Worm (Caenorhabditis elegans): Measurements from ENCODE around the gene C23G10.5.

Gene C23G10.5

DNA sequence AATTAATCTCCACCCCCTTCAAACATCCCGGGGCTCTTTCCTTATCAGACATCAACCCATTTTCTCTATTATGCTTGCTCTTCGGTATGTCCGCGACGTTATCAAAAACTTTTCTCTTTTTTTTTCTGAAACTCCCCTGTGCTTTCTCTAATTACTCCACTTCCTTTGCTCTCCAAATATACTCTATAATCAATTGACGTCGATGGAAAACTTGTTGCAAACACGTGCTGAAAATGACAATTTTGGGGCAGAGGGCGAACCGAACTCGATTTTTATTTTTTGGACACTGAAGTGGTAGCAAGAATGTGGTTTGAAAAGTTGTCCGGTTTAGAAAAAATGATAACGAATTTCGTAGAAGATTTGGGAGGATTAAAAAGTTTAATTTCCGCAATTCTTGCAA is 11.8 kb upstream of the C23G10.5 start (continued):
- TF ChIP-seq zag-1 (tag; optimal IDR thresholded peaks at IDR 0.05) (no peak), daf-16 (GFP tag; optimal IDR thresholded peaks at IDR 0.05) (peak in 1 of 2 experiments; percentile 29), daf-16 (tag; optimal IDR thresholded peaks at IDR 0.05) (peak; percentile 56), daf-12 (tag; optimal IDR thresholded peaks at IDR 0.05) (no peak), daf-19 (GFP tag; conservative IDR thresholded peaks at IDR 0.05) (no peak), cey-2 (tag; optimal IDR thresholded peaks at IDR 0.05; ENCODE audit: borderline replicate concordance, insufficient read depth) (no peak), ztf-7 (tag; optimal IDR thresholded peaks at IDR 0.05) (no peak), lin-1 (GFP tag; IDR thresholded peaks at IDR 0.05) (peak; percentile 79; the same call in 1 of the 2 replicates), ceh-44 (GFP tag; IDR thresholded peaks at IDR 0.05) (no peak), gei-8 (GFP tag; optimal IDR thresholded peaks at IDR 0.05) (no peak), aha-1 (tag) (no peak), ctbp-1 (GFP tag; IDR thresholded peaks at IDR 0.05) (no peak), F44E2.7 (GFP tag; IDR thresholded peaks at IDR 0.05) (no peak), mxl-3 (GFP tag; optimal IDR thresholded peaks at IDR 0.05) (peak; percentile 77), ceh-28 (tag; optimal IDR thresholded peaks at IDR 0.05) (no peak), nhr-42 (GFP tag; IDR thresholded peaks at IDR 0.05) (no peak), rbr-2 (tag; optimal IDR thresholded peaks at IDR 0.05) (no peak), zfp-2 (tag; optimal IDR thresholded peaks at IDR 0.05) (no peak), Y105C5A.15 (GFP tag; IDR thresholded peaks at IDR 0.05) (no peak), hif-1 (tag; optimal IDR thresholded peaks at IDR 0.05) (no peak), lir-3 (tag; optimal IDR thresholded peaks at IDR 0.05) (no peak), mdl-1 (tag; optimal IDR thresholded peaks at IDR 0.05) (peak in 1 of 2 experiments; percentile 78), mep-1 (tag; optimal IDR thresholded peaks at IDR 0.05) (no peak), unc-62 (GFP tag; optimal IDR thresholded peaks at IDR 0.05 in 1 of 2) (peak in 1 of 2 experiments; percentile 37), unc-62 (tag; optimal IDR thresholded peaks at IDR 0.05) (no peak), skn-1 (tag; optimal IDR thresholded peaks at IDR 0.05) (no peak), Y5F2A.4 (GFP tag; optimal IDR thresholded peaks at IDR 0.05) (no peak), lsy-2 (tag; optimal IDR thresholded peaks at IDR 0.05) (no peak), Y75B8A.6 (GFP tag; IDR thresholded peaks at IDR 0.05) (no peak), attf-4 (tag; optimal IDR thresholded peaks at IDR 0.05) (no peak), unc-39 (tag; optimal IDR thresholded peaks at IDR 0.05) (no peak), ceh-32 (tag; optimal IDR thresholded peaks at IDR 0.05; ENCODE audit: poor library complexity) (no peak), daf-8 (GFP tag; IDR thresholded peaks at IDR 0.05) (no peak), pha-4 (GFP tag; IDR thresholded peaks at IDR 0.05) (no peak), pha-4 (tag; optimal IDR thresholded peaks at IDR 0.05) (no peak), mdt-29 (GFP tag; IDR thresholded peaks at IDR 0.05) (no peak), lin-13 (GFP tag; optimal IDR thresholded peaks at IDR 0.05) (no peak), nhr-11 (tag; optimal IDR thresholded peaks at IDR 0.05) (no peak), php-3 (GFP tag; IDR thresholded peaks at IDR 0.05) (0 out of 2 replicates have a peak, but pooled peaks have one; percentile 13), madf-9 (GFP tag; conservative IDR thresholded peaks at IDR 0.05) (no peak), snpc-1.2 (GFP tag; IDR thresholded peaks at IDR 0.05) (no peak), hlh-30 (tag; optimal IDR thresholded peaks at IDR 0.05; ENCODE audit: insufficient read depth) (peak; percentile 18), pqm-1 (tag; optimal IDR thresholded peaks at IDR 0.05) (peak; percentile 92), nhr-10 (tag; optimal IDR thresholded peaks at IDR 0.05) (no peak), dmd-8 (GFP tag; IDR thresholded peaks at IDR 0.05) (no peak), nhr-28 (tag; optimal IDR thresholded peaks at IDR 0.05) (peak; percentile 76), nhr-111 (GFP tag; optimal IDR thresholded peaks at IDR 0.05) (no peak), nhr-25 (tag; optimal IDR thresholded peaks at IDR 0.05; ENCODE audit: borderline replicate concordance, insufficient read depth) (no peak), tag-97 (GFP tag; IDR thresholded peaks at IDR 0.05) (no peak), spr-3 (GFP tag; optimal IDR thresholded peaks at IDR 0.05) (no peak), fkh-10 (GFP tag; optimal IDR thresholded peaks at IDR 0.05) (no peak), nhr-48 (tag; optimal IDR thresholded peaks at IDR 0.05) (peak; percentile 82), lin-38 (GFP tag; IDR thresholded peaks at IDR 0.05) (no peak)

All from whole organism, L4 larva.